Worm (Caenorhabditis elegans): ENCODE measurements around the gene his-37.
A peak's percentile ranks its signal among the peaks of the same experiment; 100 is the strongest.

Gene his-37

DNA sequence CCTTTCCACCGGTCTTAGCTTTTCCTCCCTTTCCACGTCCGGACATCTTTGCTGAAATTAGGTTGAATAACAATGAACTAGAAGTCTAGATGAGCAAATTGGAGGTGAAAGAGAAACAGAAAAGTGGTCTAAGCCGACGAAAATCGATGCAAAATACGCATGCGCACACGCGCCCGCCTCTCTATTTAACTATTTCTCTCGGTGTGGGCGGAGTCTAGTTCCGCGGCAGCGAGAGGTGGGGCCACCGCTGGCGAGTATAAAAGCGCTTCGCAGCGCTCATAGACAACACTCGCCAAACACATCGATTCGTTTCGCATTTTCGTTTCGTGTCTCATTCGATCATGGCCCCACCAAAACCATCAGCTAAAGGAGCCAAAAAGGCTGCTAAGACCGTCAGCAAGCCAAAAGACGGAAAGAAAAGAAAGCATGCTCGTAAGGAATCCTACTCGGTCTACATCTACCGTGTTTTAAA lies 1.6 kb upstream of the his-37 start, which contains the start of the genes his-35 and his-41 (continued):
- TF ChIP-seq tbx-2 (tag; optimal IDR thresholded peaks at IDR 0.05) (peak; percentile 69), sox-4 (tag; optimal IDR thresholded peaks at IDR 0.05) (no peak), dsc-1 (tag; optimal IDR thresholded peaks at IDR 0.05) (peak; percentile 83), isw-1 (GFP tag; IDR thresholded peaks at IDR 0.05) (peak; percentile 31; the same call in 1 of the 2 replicates)

DNA sequence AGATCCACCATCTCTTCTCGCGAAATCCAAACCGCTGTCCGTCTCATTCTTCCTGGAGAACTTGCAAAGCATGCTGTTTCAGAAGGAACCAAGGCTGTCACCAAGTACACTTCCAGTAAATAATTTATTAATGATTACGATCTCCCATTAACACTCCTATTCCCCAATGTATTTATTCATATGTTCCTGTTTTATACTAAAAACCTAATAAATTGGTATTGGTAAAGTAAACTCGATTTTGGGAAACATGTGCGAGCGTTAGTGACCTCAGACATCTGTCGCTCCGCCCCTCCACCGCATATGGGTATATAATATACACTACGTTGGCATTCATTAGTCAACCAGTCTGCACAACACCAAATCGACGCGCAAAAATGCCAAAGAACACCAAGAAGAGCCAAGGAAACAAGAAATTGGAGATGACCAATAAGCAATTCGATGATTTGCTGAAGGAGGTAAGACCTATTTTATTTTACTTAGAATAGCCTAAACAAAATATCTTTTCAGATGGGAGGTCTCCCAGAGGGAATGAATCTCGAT lies 793 bp upstream of the his-37 start, which contains the start of gene C50F4.6:
TSS of gene C50F4.6 (plus strand) at position 51 of the 540 bp plus-strand sequence.
- TF ChIP-seq lin-39 (tag; optimal IDR thresholded peaks at IDR 0.05) (no peak), nhr-77 (tag; optimal IDR thresholded peaks at IDR 0.05) (no peak), unc-30 (tag; optimal IDR thresholded peaks at IDR 0.05) (no peak), tlp-1 (tag; optimal IDR thresholded peaks at IDR 0.05) (no peak), grh-1 (GFP tag; IDR thresholded peaks at IDR 0.05) (no peak), C34B4.2 (tag; optimal IDR thresholded peaks at IDR 0.05) (no peak), unc-62 (GFP tag; optimal IDR thresholded peaks at IDR 0.05) (no peak), pqm-1 (tag; optimal IDR thresholded peaks at IDR 0.05) (no peak), swsn-7 (tag; optimal IDR thresholded peaks at IDR 0.05) (no peak), ceh-90 (tag; optimal IDR thresholded peaks at IDR 0.05) (no peak), lin-15B (tag; optimal IDR thresholded peaks at IDR 0.05) (no peak), ceh-63 (GFP tag; optimal IDR thresholded peaks at IDR 0.05) (no peak), xbp-1 (tag; optimal IDR thresholded peaks at IDR 0.05) (no peak), unc-86 (tag; optimal IDR thresholded peaks at IDR 0.05) (no peak), fos-1 (tag; optimal IDR thresholded peaks at IDR 0.05) (no peak), ces-1 (GFP tag; optimal IDR thresholded peaks at IDR 0.05) (no peak), nhr-85 (tag) (peak; percentile 50), sup-37 (GFP tag; optimal IDR thresholded peaks at IDR 0.05) (no peak), elt-3 (tag; optimal IDR thresholded peaks at IDR 0.05) (no peak), mep-1 (tag; optimal IDR thresholded peaks at IDR 0.05) (peak; percentile 1), irx-1 (tag; optimal IDR thresholded peaks at IDR 0.05) (no peak), vab-15 (tag; optimal IDR thresholded peaks at IDR 0.05) (no peak), Y116A8C.19 (tag; optimal IDR thresholded peaks at IDR 0.05; ENCODE audit: borderline replicate concordance) (no peak), efl-1 (optimal IDR thresholded peaks at IDR 0.05) (no peak), efl-1 (GFP tag; optimal IDR thresholded peaks at IDR 0.05 in 1 of 2) (peak in 1 of 2 experiments; percentile 80), ceh-82 (tag; optimal IDR thresholded peaks at IDR 0.05) (no peak), isw-1 (GFP tag; IDR thresholded peaks at IDR 0.05) (no peak), lsy-2 (tag; optimal IDR thresholded peaks at IDR 0.05) (peak in 1 of 2 experiments; percentile 27)

DNA sequence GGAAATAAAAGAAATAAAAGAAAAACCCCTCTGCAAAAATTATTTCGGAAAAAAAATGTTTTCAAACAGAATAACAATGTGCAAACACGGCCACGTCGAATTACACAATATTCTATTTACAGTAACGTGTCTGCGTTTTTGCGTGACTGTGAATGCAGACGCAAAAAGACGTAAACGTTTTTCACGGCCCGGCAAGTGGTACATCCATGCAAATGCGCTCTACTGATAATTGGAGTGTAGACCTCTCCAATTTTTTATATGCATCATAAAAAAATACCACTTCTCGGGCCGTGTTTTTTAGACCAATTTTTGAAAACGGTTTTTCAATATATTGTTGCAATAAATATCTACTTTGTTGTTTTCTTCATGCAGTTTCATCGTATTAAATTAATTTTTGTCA lies 2.6 kb downstream of the his-37 start, which contains the start of gene nstp-10:
TSS of gene nstp-10 (minus strand) at position 378 of the 400 bp plus-strand sequence.
- no peak for TF ChIP-seq mef-2 (tag; optimal IDR thresholded peaks at IDR 0.05)
- TF ChIP-seq lin-15B (tag; optimal IDR thresholded peaks at IDR 0.05) = peak; percentile 31
- no peak for TF ChIP-seq unc-62 (GFP tag; optimal IDR thresholded peaks at IDR 0.05)
- TF ChIP-seq skn-1 (tag; optimal IDR thresholded peaks at IDR 0.05) = peak; percentile 21
- no peak for TF ChIP-seq C34B4.2 (tag; optimal IDR thresholded peaks at IDR 0.05)
- TF ChIP-seq hpl-2 (GFP tag; optimal IDR thresholded peaks at IDR 0.05) = no peak
- TF ChIP-seq pax-3 (tag; optimal IDR thresholded peaks at IDR 0.05) = no peak
- no peak for TF ChIP-seq nhr-84 (tag; optimal IDR thresholded peaks at IDR 0.05)
- TF ChIP-seq mep-1 (tag; optimal IDR thresholded peaks at IDR 0.05) = peak; percentile 12
- no peak for TF ChIP-seq egl-13 (tag; optimal IDR thresholded peaks at IDR 0.05)
- TF ChIP-seq vab-15 (tag; optimal IDR thresholded peaks at IDR 0.05) = no peak
- peak; percentile 7 for TF ChIP-seq jun-1 (tag; optimal IDR thresholded peaks at IDR 0.05)
- peak; percentile 35 for TF ChIP-seq unc-86 (tag; optimal IDR thresholded peaks at IDR 0.05)
- TF ChIP-seq lin-13 (GFP tag; optimal IDR thresholded peaks at IDR 0.05) = peak; percentile 16
- TF ChIP-seq nhr-77 (tag; optimal IDR thresholded peaks at IDR 0.05) = no peak
- no peak for TF ChIP-seq pag-3 (tag; optimal IDR thresholded peaks at IDR 0.05; ENCODE audit: borderline replicate concordance, insufficient read depth)
- TF ChIP-seq lin-35 (GFP tag; optimal IDR thresholded peaks at IDR 0.05) = peak; percentile 57 to 69
- peak; percentile 64 to 68 for TF ChIP-seq efl-1 (optimal IDR thresholded peaks at IDR 0.05)
- peak in 1 of 2 experiments; percentile 53 for TF ChIP-seq efl-1 (GFP tag; optimal IDR thresholded peaks at IDR 0.05 in 1 of 2)
- peak; percentile 12 for TF ChIP-seq irx-1 (tag; optimal IDR thresholded peaks at IDR 0.05)
- no peak for TF ChIP-seq tlp-1 (tag; optimal IDR thresholded peaks at IDR 0.05)
- TF ChIP-seq sox-4 (tag; optimal IDR thresholded peaks at IDR 0.05) = no peak
- no peak for TF ChIP-seq nhr-90 (tag; optimal IDR thresholded peaks at IDR 0.05; ENCODE audit: poor library complexity)
- no peak for TF ChIP-seq C04F5.9 (tag; optimal IDR thresholded peaks at IDR 0.05)
- no peak for TF ChIP-seq ztf-11 (tag; optimal IDR thresholded peaks at IDR 0.05)
- TF ChIP-seq isw-1 (GFP tag; IDR thresholded peaks at IDR 0.05) = peak; percentile 17; the same call in 1 of the 2 replicates
- TF ChIP-seq zag-1 (tag; optimal IDR thresholded peaks at IDR 0.05) = no peak
- peak; percentile 16 for TF ChIP-seq tbx-2 (tag; optimal IDR thresholded peaks at IDR 0.05)
- TF ChIP-seq nhr-28 (tag; optimal IDR thresholded peaks at IDR 0.05) = no peak
- peak; percentile 54 for TF ChIP-seq nhr-71 (tag; optimal IDR thresholded peaks at IDR 0.05)
- TF ChIP-seq xbp-1 (tag; optimal IDR thresholded peaks at IDR 0.05) = peak; percentile 51
- peak; percentile 62 to 79 for TF ChIP-seq lsy-2 (tag; optimal IDR thresholded peaks at IDR 0.05)
- TF ChIP-seq ceh-82 (tag; optimal IDR thresholded peaks at IDR 0.05) = peak in 1 of 3 experiments; percentile 31
